Worm (Caenorhabditis elegans) whole organism, mixed stage, embryonic: Measurements from ENCODE around the gene npr-32.
A peak's percentile ranks its signal among the peaks of the same experiment; 100 is the strongest.

Experiments
- M03D4.4 ChIP-seq: sonication (generic microtip); optimal IDR thresholded peaks from 2 replicates; lab custom pipeline; 2017; ENCODE audit warnings: mild to moderate bottlenecking, missing genetic modification characterization, missing compliant biosample characterization
- bed-3 ChIP-seq: fragments of 200-800 bp; sonication (Bioruptor generic); optimal IDR thresholded peaks from 3 replicates; lab custom pipeline; 2018; ENCODE audit warnings: mild to moderate bottlenecking, missing genetic modification characterization, moderate library complexity, missing compliant biosample characterization
- blmp-1 ChIP-seq: fragments of 150-350 bp; optimal IDR thresholded peaks from 2 replicates; lab custom pipeline; 2014; ENCODE audit warnings: missing biosample characterization, missing genetic modification characterization
- ceh-39 ChIP-seq: fragments of 150-350 bp; optimal IDR thresholded peaks from 2 replicates; lab custom pipeline; 2014; ENCODE audit warnings: missing biosample characterization, missing genetic modification characterization
- ceh-83 ChIP-seq: fragments of 200-800 bp; sonication (Bioruptor generic); optimal IDR thresholded peaks from 2 replicates; lab custom pipeline; 2018; ENCODE audit warnings: mild to moderate bottlenecking, missing genetic modification characterization, missing compliant biosample characterization
- ces-1 ChIP-seq: fragments of 150-350 bp; optimal IDR thresholded peaks from 2 replicates; lab custom pipeline; 2014; ENCODE audit warnings: missing biosample characterization, missing genetic modification reagents, missing genetic modification characterization
- cnd-1 ChIP-seq: fragments of 200-800 bp; sonication (Bioruptor generic); optimal IDR thresholded peaks from 2 replicates; lab custom pipeline; 2018; ENCODE audit warnings: mild to moderate bottlenecking, missing genetic modification characterization, missing compliant biosample characterization
- drap-1 ChIP-seq: fragments of 200-800 bp; sonication (Bioruptor generic); optimal IDR thresholded peaks from 3 replicates; lab custom pipeline; 2018; ENCODE audit warnings: mild to moderate bottlenecking, missing genetic modification characterization, missing compliant biosample characterization
- elt-1 ChIP-seq: sonication (generic microtip); optimal IDR thresholded peaks from 2 replicates; lab custom pipeline; 2017; ENCODE audit warnings: missing genetic modification characterization, mild to moderate bottlenecking, missing compliant biosample characterization, antibody characterized with exemption, moderate library complexity, borderline replicate concordance; ENCODE audit not compliant: insufficient read depth
- elt-3 ChIP-seq: fragments of 150-350 bp; optimal IDR thresholded peaks from 2 replicates; lab custom pipeline; 2014; ENCODE audit warnings: missing biosample characterization, missing genetic modification characterization
- flh-1 ChIP-seq: fragments of 200-800 bp; sonication (Bioruptor generic); optimal IDR thresholded peaks from 2 replicates; lab custom pipeline; 2018; ENCODE audit warnings: mild to moderate bottlenecking, missing genetic modification characterization, moderate library complexity, missing compliant biosample characterization
- ham-2 ChIP-seq: fragments of 200-800 bp; sonication (Bioruptor generic); optimal IDR thresholded peaks from 2 replicates; lab custom pipeline; 2018; ENCODE audit warnings: mild to moderate bottlenecking, missing genetic modification characterization, missing compliant biosample characterization
- hlh-1 ChIP-seq: fragments of 150-350 bp; optimal IDR thresholded peaks from 2 replicates; lab custom pipeline; 2014; ENCODE audit warnings: missing biosample characterization, missing genetic modification reagents, missing genetic modification characterization
- lin-13 ChIP-seq: fragments of 150-350 bp; optimal IDR thresholded peaks from 2 replicates; lab custom pipeline; 2014; ENCODE audit warnings: missing biosample characterization, missing genetic modification characterization
- lin-32 ChIP-seq: fragments of 200-800 bp; sonication (Bioruptor generic); optimal IDR thresholded peaks from 2 replicates; lab custom pipeline; 2018; ENCODE audit warnings: mild to moderate bottlenecking, missing genetic modification characterization, missing compliant biosample characterization
- lsy-2 ChIP-seq: fragments of 150-350 bp; optimal IDR thresholded peaks from 2 replicates; lab custom pipeline; 2014; ENCODE audit warnings: missing biosample characterization, missing genetic modification characterization
- mab-5 ChIP-seq: fragments of 150-350 bp; optimal IDR thresholded peaks from 2 replicates; lab custom pipeline; 2014; ENCODE audit warnings: missing biosample characterization, missing genetic modification characterization
- mls-2 ChIP-seq: sonication (generic microtip); optimal IDR thresholded peaks from 2 replicates; lab custom pipeline; 2016; ENCODE audit warnings: mild to moderate bottlenecking, missing genetic modification characterization, moderate library complexity, missing compliant biosample characterization
- nhr-12 ChIP-seq: fragments of 150-350 bp; optimal IDR thresholded peaks from 2 replicates; lab custom pipeline; 2014; ENCODE audit warnings: missing biosample characterization, missing genetic modification characterization
- nhr-2 ChIP-seq: fragments of 150-350 bp; optimal IDR thresholded peaks from 2 replicates; lab custom pipeline; 2014; ENCODE audit warnings: missing biosample characterization, missing genetic modification characterization
- nhr-237 ChIP-seq: fragments of 150-350 bp; optimal IDR thresholded peaks from 2 replicates; lab custom pipeline; 2014; ENCODE audit warnings: missing biosample characterization, missing genetic modification characterization
- nhr-28 ChIP-seq: fragments of 150-350 bp; optimal IDR thresholded peaks from 2 replicates; lab custom pipeline; 2014; ENCODE audit warnings: missing biosample characterization, missing genetic modification characterization
- nhr-76 ChIP-seq: sonication (generic microtip); optimal IDR thresholded peaks from 2 replicates; lab custom pipeline; 2017; ENCODE audit warnings: missing biosample characterization, missing genetic modification characterization
- snpc-4 ChIP-seq: fragments of 150-350 bp; optimal IDR thresholded peaks from 2 replicates; lab custom pipeline; 2014; ENCODE audit warnings: missing biosample characterization, missing genetic modification characterization
- sptf-1 ChIP-seq: sonication (generic microtip); optimal IDR thresholded peaks from 2 replicates; lab custom pipeline; 2017; ENCODE audit warnings: mild to moderate bottlenecking, missing genetic modification characterization, moderate library complexity, missing compliant biosample characterization
- tbx-8 ChIP-seq: fragments of 200-800 bp; sonication (Bioruptor generic); optimal IDR thresholded peaks from 2 replicates; lab custom pipeline; 2018; ENCODE audit warnings: mild to moderate bottlenecking, missing genetic modification characterization, moderate library complexity, missing compliant biosample characterization
- unc-120 ChIP-seq: sonication (generic microtip); optimal IDR thresholded peaks from 2 replicates; lab custom pipeline; 2017; ENCODE audit warnings: missing genetic modification characterization, missing compliant biosample characterization; ENCODE audit not compliant: poor library complexity, severe bottlenecking
- unc-39 ChIP-seq: fragments of 150-350 bp; optimal IDR thresholded peaks from 2 replicates; lab custom pipeline; 2014; ENCODE audit warnings: missing biosample characterization, missing genetic modification characterization
- unc-62 ChIP-seq: fragments of 150-350 bp; optimal IDR thresholded peaks from 2 replicates; lab custom pipeline; 2014; ENCODE audit warnings: missing biosample characterization, missing genetic modification reagents, missing genetic modification characterization
- zip-8 ChIP-seq: fragments of 150-350 bp; optimal IDR thresholded peaks from 2 replicates; lab custom pipeline; 2014; ENCODE audit warnings: missing biosample characterization, missing genetic modification characterization
- ztf-11 ChIP-seq: fragments of 150-350 bp; optimal IDR thresholded peaks from 2 replicates; lab custom pipeline; 2014; ENCODE audit warnings: missing biosample characterization, missing genetic modification characterization

Gene npr-32

ce11 chrIV:17275281-17275680, 44.4 kb upstream of the npr-32 start, which contains the start of gene lhfp-4:
Gene lhfp-4, plus strand, starts transcription at chrIV:17275581.
- no peak for TF ChIP-seq mab-5 (tag; lab: Kevin White, UChicago)
- no peak for TF ChIP-seq ces-1 (GFP tag; lab: Kevin White, UChicago)
- no peak for TF ChIP-seq nhr-2 (tag; lab: Kevin White, UChicago)
- no peak for TF ChIP-seq nhr-28 (tag; lab: Kevin White, UChicago)
- no peak for TF ChIP-seq unc-62 (GFP tag; lab: Kevin White, UChicago)
- TF ChIP-seq sptf-1 (tag; lab: Kevin White, UChicago) = no peak
- TF ChIP-seq drap-1 (GFP tag; lab: Kevin White, UChicago) = no peak
- TF ChIP-seq lsy-2 = no peak
- TF ChIP-seq ztf-11 (tag; lab: Kevin White, UChicago) = no peak
- no peak for TF ChIP-seq ceh-39 (tag; lab: Kevin White, UChicago)
- no peak for TF ChIP-seq nhr-76
- no peak for TF ChIP-seq M03D4.4 (tag; lab: Kevin White, UChicago)
- TF ChIP-seq snpc-4 = no peak
- TF ChIP-seq ceh-83 (GFP tag; lab: Kevin White, UChicago) = no peak
- no peak for TF ChIP-seq zip-8 (tag; lab: Kevin White, UChicago)
- no peak for TF ChIP-seq elt-3 (tag; lab: Kevin White, UChicago)
- no peak for TF ChIP-seq flh-1 (GFP tag; lab: Kevin White, UChicago)
- TF ChIP-seq nhr-12 (tag; lab: Kevin White, UChicago) = no peak
- TF ChIP-seq ham-2 (GFP tag; lab: Kevin White, UChicago) = no peak
- no peak for TF ChIP-seq cnd-1 (tag; lab: Kevin White, UChicago)
- TF ChIP-seq, all 35 proteins: peak for 0

- TF ChIP-seq ces-1 (GFP tag; lab: Kevin White, UChicago) (no peak), ceh-83 (GFP tag; lab: Kevin White, UChicago) (no peak), tbx-8 (GFP tag; lab: Kevin White, UChicago) (no peak), sptf-1 (tag; lab: Kevin White, UChicago) (no peak), elt-1 (tag; lab: Kevin White, UChicago) (no peak), bed-3 (no peak), lin-13 (tag; lab: Kevin White, UChicago) (no peak), unc-120 (tag; lab: Kevin White, UChicago) (no peak), mab-5 (tag; lab: Kevin White, UChicago) (no peak)
Observed at ce11 chrIV:17273602-17274110, 42.8 kb upstream of the npr-32 start, which contains the start of gene gln-5. Gene gln-5, minus strand, starts transcription at chrIV:17273652.

DNA sequence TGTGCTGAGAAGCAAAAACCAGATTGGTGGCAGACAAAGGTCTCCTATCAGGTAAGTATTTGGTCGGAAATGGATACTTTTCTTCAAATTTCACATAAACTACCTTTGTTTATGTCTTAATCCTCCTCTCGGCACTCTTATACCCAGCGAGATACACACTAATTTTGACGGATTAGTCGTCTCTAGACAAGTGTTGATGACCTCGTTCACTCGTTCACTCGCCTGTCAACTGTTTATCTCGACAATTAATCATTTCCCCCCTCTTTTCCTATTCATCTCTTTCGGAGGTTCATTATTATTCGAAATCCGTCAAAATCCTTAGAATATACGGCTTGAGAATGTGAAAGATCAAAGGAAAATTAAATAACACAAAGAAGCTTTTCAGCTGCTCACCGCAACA, 38.8 kb upstream of the npr-32 start:
- peak; percentile 80 for TF ChIP-seq nhr-2 (tag; lab: Kevin White, UChicago)
- peak; percentile 66 for TF ChIP-seq hlh-1 (tag; lab: Kevin White, UChicago)
- peak; percentile 44 for TF ChIP-seq mab-5 (tag; lab: Kevin White, UChicago)
- peak; percentile 99 for TF ChIP-seq unc-62 (GFP tag; lab: Kevin White, UChicago)
- TF ChIP-seq bed-3 = no peak
- no peak for TF ChIP-seq lsy-2
- TF ChIP-seq nhr-12 (tag; lab: Kevin White, UChicago) = no peak

DNA sequence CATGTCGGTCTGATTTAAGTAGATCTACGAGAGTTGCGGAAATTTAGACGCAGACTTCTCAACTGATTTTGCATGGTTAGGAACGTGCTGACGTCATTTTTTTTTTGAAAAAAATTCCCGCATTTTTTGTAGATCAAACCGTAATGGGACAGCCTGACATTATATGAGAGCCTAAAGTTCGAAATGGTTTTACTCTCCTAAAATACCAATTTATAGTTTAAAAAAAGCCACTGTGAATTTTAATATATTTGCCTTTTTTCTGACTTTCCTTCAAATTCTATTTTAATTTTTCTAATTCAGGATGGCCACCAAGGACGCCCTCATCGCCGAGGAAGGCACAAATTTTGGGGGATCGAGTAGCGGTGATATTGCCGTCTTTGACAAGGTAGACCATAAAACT, 38.2 kb upstream of the npr-32 start, which contains the start of gene atgp-1:
TSS of gene atgp-1 (plus strand) at position 301 of the 400 bp plus-strand sequence.
- no peak for TF ChIP-seq lin-32 (GFP tag; lab: Kevin White, UChicago)
- no peak for TF ChIP-seq ztf-11 (tag; lab: Kevin White, UChicago)
- no peak for TF ChIP-seq unc-39 (tag; lab: Kevin White, UChicago)
- TF ChIP-seq mab-5 (tag; lab: Kevin White, UChicago) = no peak
- TF ChIP-seq ces-1 (GFP tag; lab: Kevin White, UChicago) = no peak
- no peak for TF ChIP-seq nhr-237
- TF ChIP-seq snpc-4 = no peak

ce11 chrIV:17268628-17269027, 37.8 kb upstream of the npr-32 start:
- TF ChIP-seq nhr-12 (tag; lab: Kevin White, UChicago) (no peak), unc-62 (GFP tag; lab: Kevin White, UChicago) (peak; percentile 78), ces-1 (GFP tag; lab: Kevin White, UChicago) (peak; percentile 93), lsy-2 (peak; percentile 14), cnd-1 (tag; lab: Kevin White, UChicago) (peak; percentile 5), lin-32 (GFP tag; lab: Kevin White, UChicago) (no peak), blmp-1 (tag; lab: Kevin White, UChicago) (peak; percentile 8), hlh-1 (tag; lab: Kevin White, UChicago) (peak; percentile 51), ztf-11 (tag; lab: Kevin White, UChicago) (no peak), mls-2 (peak; percentile 13), nhr-237 (peak; percentile 3), mab-5 (tag; lab: Kevin White, UChicago) (peak; percentile 48), unc-120 (tag; lab: Kevin White, UChicago) (peak; percentile 57)
